Fruit fly (Drosophila melanogaster): Measurements from ENCODE around the gene janB.

The janB gene

DNA sequence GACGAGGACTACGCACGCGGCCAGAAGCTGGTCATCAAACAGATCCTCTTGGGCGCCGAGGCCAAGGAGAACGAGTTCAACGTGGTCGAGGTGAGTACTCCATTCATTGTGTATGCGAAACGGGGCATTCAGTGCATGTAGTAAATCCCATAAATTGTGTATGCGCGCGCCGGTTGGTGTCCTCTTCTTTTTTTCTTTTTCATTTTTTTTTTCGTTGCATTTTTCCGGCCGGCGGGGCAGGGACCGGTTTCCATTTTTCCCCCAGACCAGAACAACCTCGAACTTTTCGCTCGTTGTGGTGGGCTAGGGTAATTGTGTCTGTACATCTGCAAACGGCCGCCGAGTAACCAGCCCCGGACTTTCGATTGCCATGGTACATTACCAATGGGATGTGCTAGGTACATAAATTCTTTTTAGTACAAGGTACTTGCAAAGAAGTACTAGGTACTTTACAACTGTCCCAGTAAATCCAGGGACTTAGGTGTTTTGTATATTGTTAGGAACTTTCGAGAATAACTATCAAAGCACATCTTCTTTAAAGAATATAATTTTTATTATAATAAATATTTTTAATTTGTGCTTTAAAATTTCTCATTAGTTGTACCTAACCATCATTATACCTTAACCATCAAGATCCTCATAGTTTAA is 33.1 kb downstream of the janB start (continued):
- TF ChIP-seq CG9139 (GFP tag; optimal IDR thresholded peaks at IDR 0.05) (peak; percentile 75), esn (GFP tag; optimal IDR thresholded peaks at IDR 0.05) (no peak), Lpt (GFP tag; optimal IDR thresholded peaks at IDR 0.05) (peak; percentile 63), Smox (GFP tag; optimal IDR thresholded peaks at IDR 0.05) (no peak), CG10631 (GFP tag; optimal IDR thresholded peaks at IDR 0.05) (peak; percentile 51), eg (GFP tag; IDR thresholded peaks at IDR 0.05) (peak; percentile 87), CG3919 (GFP tag; optimal IDR thresholded peaks at IDR 0.05) (peak; percentile 10), CG31627 (GFP tag; optimal IDR thresholded peaks at IDR 0.05) (no peak), CG6163 (GFP tag; IDR thresholded peaks at IDR 0.05) (peak; percentile 84), CG6808 (GFP tag; optimal IDR thresholded peaks at IDR 0.05) (peak; percentile 77)

dm6 chr3R:30004648-30005047 is 33.9 kb downstream of the janB start, which contains the start of the genes Nlp and Nph:
Gene Nlp (plus strand): TSS chr3R:30004785.
Gene Nph (minus strand): TSS chr3R:30004861.
- peak; percentile 4 for TF ChIP-seq CG3032 (tag; optimal IDR thresholded peaks at IDR 0.05)
- TF ChIP-seq dac (GFP tag; optimal IDR thresholded peaks at IDR 0.05), result no peak
- no peak for TF ChIP-seq CG8119 (GFP tag; IDR thresholded peaks at IDR 0.05)
- peak; percentile 22 for TF ChIP-seq lz (GFP tag; optimal IDR thresholded peaks at IDR 0.05)
- peak; percentile 63 for TF ChIP-seq CG1621 (tag; optimal IDR thresholded peaks at IDR 0.05)
- TF ChIP-seq salr (GFP tag; optimal IDR thresholded peaks at IDR 0.05), result no peak
- TF ChIP-seq svp (GFP tag), result no peak
- no peak for TF ChIP-seq CG4318 (GFP tag; optimal IDR thresholded peaks at IDR 0.05)
- peak; percentile 20 for TF ChIP-seq CG3919 (GFP tag; optimal IDR thresholded peaks at IDR 0.05)
- TF ChIP-seq CG11762 (GFP tag; optimal IDR thresholded peaks at IDR 0.05; ENCODE audit: insufficient read depth), result no peak
- TF ChIP-seq CG31627 (GFP tag; optimal IDR thresholded peaks at IDR 0.05), result peak; percentile 13
- peak; percentile 62 for TF ChIP-seq Sox14 (GFP tag; optimal IDR thresholded peaks at IDR 0.05)
- TF ChIP-seq Hr39 (GFP tag; optimal IDR thresholded peaks at IDR 0.05), result peak; percentile 27
- no peak for TF ChIP-seq acj6 (GFP tag; optimal IDR thresholded peaks at IDR 0.05)
- peak; percentile 17 for TF ChIP-seq cyc (GFP tag; optimal IDR thresholded peaks at IDR 0.05)
- peak; percentile 12 for TF ChIP-seq topi (GFP tag; optimal IDR thresholded peaks at IDR 0.05)
- peak; percentile 44 for TF ChIP-seq Eip78C (GFP tag)
- peak; percentile 34 for TF ChIP-seq esn (GFP tag; optimal IDR thresholded peaks at IDR 0.05)

- TF ChIP-seq Smox (GFP tag; optimal IDR thresholded peaks at IDR 0.05), result no peak
- no peak for TF ChIP-seq CG8319 (GFP tag; optimal IDR thresholded peaks at IDR 0.05)
- TF ChIP-seq CG6808 (GFP tag; optimal IDR thresholded peaks at IDR 0.05), result no peak
- no peak for TF ChIP-seq eg (GFP tag; IDR thresholded peaks at IDR 0.05)
- TF ChIP-seq CG6276 (GFP tag; optimal IDR thresholded peaks at IDR 0.05), result no peak
- no peak for TF ChIP-seq net (GFP tag; optimal IDR thresholded peaks at IDR 0.05)
Measured at dm6 chr3R:30000286-30000685, 38.2 kb downstream of the janB start, which contains the start of gene Tace. Gene Tace (plus strand): TSS chr3R:30000530.

- TF ChIP-seq CG3032 (tag; optimal IDR thresholded peaks at IDR 0.05) (no peak), Hr39 (GFP tag; optimal IDR thresholded peaks at IDR 0.05) (no peak), eg (GFP tag; IDR thresholded peaks at IDR 0.05) (no peak), fd59A (GFP tag; optimal IDR thresholded peaks at IDR 0.05) (no peak)
Measured at dm6 chr3R:29999495-29999894, 39.0 kb downstream of the janB start, which contains the start of gene CG34298. Gene CG34298 (plus strand): TSS chr3R:29999795.

- TF ChIP-seq OdsH (GFP tag; optimal IDR thresholded peaks at IDR 0.05) (no peak), CG11902 (GFP tag; optimal IDR thresholded peaks at IDR 0.05) (peak; percentile 38), CG3919 (GFP tag; optimal IDR thresholded peaks at IDR 0.05) (no peak), CG6854 (GFP tag; optimal IDR thresholded peaks at IDR 0.05) (no peak), ss (GFP tag; optimal IDR thresholded peaks at IDR 0.05) (no peak), CG15336 (GFP tag; IDR thresholded peaks at IDR 0.05) (no peak), CG32006 (GFP tag; optimal IDR thresholded peaks at IDR 0.05) (no peak), CG8632 (GFP tag; optimal IDR thresholded peaks at IDR 0.05) (no peak), CG9139 (GFP tag; optimal IDR thresholded peaks at IDR 0.05) (no peak), CG6792 (GFP tag; optimal IDR thresholded peaks at IDR 0.05) (no peak), fd59A (GFP tag; optimal IDR thresholded peaks at IDR 0.05) (no peak), Ets96B (tag; optimal IDR thresholded peaks at IDR 0.05) (peak; percentile 33), CG11762 (GFP tag; optimal IDR thresholded peaks at IDR 0.05; ENCODE audit: insufficient read depth) (no peak), Ets21C (GFP tag; optimal IDR thresholded peaks at IDR 0.05) (no peak), Hr4 (GFP tag; optimal IDR thresholded peaks at IDR 0.05) (no peak), salr (GFP tag; optimal IDR thresholded peaks at IDR 0.05) (no peak), Sox102F (GFP tag; optimal IDR thresholded peaks at IDR 0.05) (no peak), CG3032 (tag; optimal IDR thresholded peaks at IDR 0.05) (peak; percentile 20), Eip78C (GFP tag) (peak; percentile 79), Smox (GFP tag; optimal IDR thresholded peaks at IDR 0.05) (no peak)
Measured at dm6 chr3R:29997607-29998236, 40.8 kb downstream of the janB start, which contains the start of the genes CG15525 and CG11504. Gene CG15525 (minus strand): TSS chr3R:29997676. Gene CG11504 (plus strand): TSS chr3R:29997900.

All from whole organism, prepupa.